Fruit fly (Drosophila melanogaster) whole organism, embryonic: ENCODE results near the gene gish.

Source experiments
- CG10209 ChIP-seq: fragments of 200-800 bp; sonication (Bioruptor generic); optimal IDR thresholded peaks from 3 replicates; lab custom pipeline; 2017; ENCODE audit warnings: missing biosample characterization, mild to moderate bottlenecking, missing genetic modification characterization, missing genetic modification reagents
- CG10267 ChIP-seq: fragments of 200-800 bp; sonication (Bioruptor generic); optimal IDR thresholded peaks from 2 replicates; lab custom pipeline; 2018; ENCODE audit warnings: missing biosample characterization, mild to moderate bottlenecking, missing genetic modification characterization, moderate library complexity
- CG10274 ChIP-seq: fragments of 200-800 bp; sonication (Bioruptor generic); optimal IDR thresholded peaks from 3 replicates; lab custom pipeline; 2017; ENCODE audit warnings: missing biosample characterization, mild to moderate bottlenecking, missing genetic modification characterization
- CG12104 ChIP-seq: fragments of 200-800 bp; sonication (Bioruptor generic); optimal IDR thresholded peaks from 3 replicates; lab custom pipeline; 2016; ENCODE audit warnings: missing biosample characterization, missing genetic modification characterization
- CG12942 ChIP-seq: fragments of 200-800 bp; sonication (Bioruptor generic); optimal IDR thresholded peaks from 3 replicates; lab custom pipeline; 2016; ENCODE audit warnings: missing biosample characterization, missing genetic modification characterization
- CG17385 ChIP-seq: fragments of 200-800 bp; sonication (Bioruptor generic); optimal IDR thresholded peaks from 3 replicates; lab custom pipeline; 2018; ENCODE audit warnings: missing biosample characterization, mild to moderate bottlenecking, missing genetic modification characterization
- CG17612 ChIP-seq: fragments of 200-800 bp; sonication (Bioruptor generic); IDR thresholded peaks from 2 replicates; pipeline ENCODE4 v1.3.6; 2022; ENCODE audit warnings: missing biosample characterization, missing genetic modification characterization
- CG1832 ChIP-seq: fragments of 200-800 bp; sonication (Bioruptor generic); optimal IDR thresholded peaks from 2 replicates; lab custom pipeline; 2017; ENCODE audit warnings: missing biosample characterization, mild to moderate bottlenecking, missing genetic modification characterization, inconsistent platforms
- CG18599 ChIP-seq: fragments of 200-800 bp; sonication (Bioruptor generic); optimal IDR thresholded peaks from 3 replicates; lab custom pipeline; 2017; ENCODE audit warnings: missing biosample characterization, missing genetic modification characterization, mild to moderate bottlenecking, moderate library complexity, missing genetic modification reagents
- CG31365 ChIP-seq: fragments of 200-800 bp; sonication (Bioruptor generic); optimal IDR thresholded peaks from 2 replicates; lab custom pipeline; 2018; ENCODE audit warnings: missing biosample characterization, mild to moderate bottlenecking, missing genetic modification characterization
- CG32532 ChIP-seq: fragments of 200-800 bp; sonication (Bioruptor generic); IDR thresholded peaks from 2 replicates; pipeline ENCODE4 v1.3.6; 2022; ENCODE audit warnings: missing biosample characterization, missing genetic modification characterization
- CG34224 ChIP-seq: fragments of 200-800 bp; sonication (Bioruptor generic); IDR thresholded peaks from 3 replicates; pipeline ENCODE4 v1.3.6; 2022; ENCODE audit warnings: missing biosample characterization, missing genetic modification characterization; ENCODE audit not compliant: partially characterized antibody
- CG4282 ChIP-seq: fragments of 200-800 bp; sonication (Bioruptor generic); optimal IDR thresholded peaks from 2 replicates; lab custom pipeline; 2016; ENCODE audit warnings: missing biosample characterization, missing genetic modification characterization
- CG4424 ChIP-seq: fragments of 200-800 bp; sonication (Bioruptor generic); optimal IDR thresholded peaks from 3 replicates; lab custom pipeline; 2016; ENCODE audit warnings: missing biosample characterization, missing genetic modification characterization
- CG4854 ChIP-seq: fragments of 200-800 bp; sonication (Bioruptor generic); optimal IDR thresholded peaks from 2 replicates; lab custom pipeline; 2016; ENCODE audit warnings: missing biosample characterization, missing genetic modification characterization, inconsistent platforms
- CG5953 ChIP-seq: fragments of 200-800 bp; sonication (Bioruptor generic); IDR thresholded peaks from 2 replicates; pipeline ENCODE4 v1.3.6; 2022; ENCODE audit warnings: missing biosample characterization, missing genetic modification characterization
- CG6272 ChIP-seq: fragments of 200-800 bp; sonication (Bioruptor generic); IDR thresholded peaks from 2 replicates; pipeline ENCODE4 v1.3.6; 2022; ENCODE audit warnings: missing biosample characterization, missing genetic modification characterization
- CG7372 ChIP-seq: fragments of 200-800 bp; sonication (Bioruptor generic); IDR thresholded peaks from 2 replicates; pipeline ENCODE4 v1.3.6; 2022; ENCODE audit warnings: missing biosample characterization, missing genetic modification characterization
- CG8924 ChIP-seq: fragments of 200-800 bp; optimal IDR thresholded peaks from 3 replicates; lab custom pipeline; 2019; ENCODE audit warnings: missing biosample characterization, mild to moderate bottlenecking, missing genetic modification characterization, moderate library complexity
- CG9215 ChIP-seq: fragments of 200-800 bp; sonication (Bioruptor generic); IDR thresholded peaks from 2 replicates; pipeline ENCODE4 v1.3.6; 2022; ENCODE audit warnings: missing biosample characterization, missing genetic modification characterization
- CG9437 ChIP-seq: fragments of 200-800 bp; sonication (Bioruptor generic); optimal IDR thresholded peaks from 2 replicates; lab custom pipeline; 2018; ENCODE audit warnings: missing biosample characterization, mild to moderate bottlenecking, missing genetic modification characterization
- CG9797 ChIP-seq: fragments of 200-800 bp; sonication (Bioruptor generic); optimal IDR thresholded peaks from 3 replicates; lab custom pipeline; 2018; ENCODE audit warnings: missing biosample characterization, mild to moderate bottlenecking, missing genetic modification characterization
- CG9817 ChIP-seq: fragments of 200-800 bp; sonication (Bioruptor generic); optimal IDR thresholded peaks from 2 replicates; lab custom pipeline; 2018; ENCODE audit warnings: missing biosample characterization, mild to moderate bottlenecking, missing genetic modification characterization, moderate library complexity
- CTCF ChIP-seq: fragments of 200-800 bp; sonication (Bioruptor generic); optimal IDR thresholded peaks from 2 replicates; lab custom pipeline; 2017; ENCODE audit warnings: missing biosample characterization, mild to moderate bottlenecking, missing genetic modification characterization, moderate library complexity
- D19B ChIP-seq: fragments of 200-800 bp; sonication (Bioruptor generic); optimal IDR thresholded peaks from 2 replicates; lab custom pipeline; 2017; ENCODE audit warnings: missing biosample characterization, mild to moderate bottlenecking, missing genetic modification characterization
- Dll ChIP-seq: fragments of 200-800 bp; sonication (Bioruptor generic); IDR thresholded peaks from 4 replicates; pipeline ENCODE4 v1.3.6; 2022; ENCODE audit warnings: missing biosample characterization, missing genetic modification characterization; ENCODE audit not compliant: partially characterized antibody
- Dref ChIP-seq: fragments of 200-800 bp; sonication (Bioruptor generic); IDR thresholded peaks from 2 replicates; pipeline ENCODE4 v1.3.6; 2022; ENCODE audit warnings: missing biosample characterization, missing genetic modification characterization
- Drgx ChIP-seq: fragments of 200-800 bp; sonication (Bioruptor generic); IDR thresholded peaks from 2 replicates; pipeline ENCODE4 v1.3.6; 2022; ENCODE audit warnings: missing biosample characterization, missing genetic modification characterization
- Ets65A ChIP-seq: fragments of 200-800 bp; sonication (Bioruptor generic); peaks from one replicate; lab custom pipeline; 2016; ENCODE audit warnings: missing biosample characterization, missing genetic modification characterization
- NFAT ChIP-seq: fragments of 200-800 bp; sonication (Bioruptor generic); IDR thresholded peaks from 2 replicates; pipeline ENCODE4 v1.3.6; 2022; ENCODE audit warnings: missing biosample characterization, missing genetic modification characterization
- Nf-YC ChIP-seq: fragments of 200-800 bp; optimal IDR thresholded peaks from 3 replicates; lab custom pipeline; 2019; ENCODE audit warnings: missing biosample characterization, mild to moderate bottlenecking, missing genetic modification characterization, moderate library complexity
- Optix ChIP-seq: fragments of 200-800 bp; sonication (Bioruptor generic); IDR thresholded peaks from 3 replicates; pipeline ENCODE4 v1.3.6; 2022; ENCODE audit warnings: missing biosample characterization, missing genetic modification characterization
- PHDP ChIP-seq: fragments of 200-800 bp; sonication (Bioruptor generic); optimal IDR thresholded peaks from 3 replicates; lab custom pipeline; 2018; ENCODE audit warnings: missing biosample characterization, mild to moderate bottlenecking, missing genetic modification characterization, moderate library complexity
- Rfx ChIP-seq: fragments of 200-800 bp; sonication (Bioruptor generic); IDR thresholded peaks from 2 replicates; pipeline ENCODE4 v1.3.6; 2022; ENCODE audit warnings: missing biosample characterization, missing genetic modification characterization
- Sin3A ChIP-seq: fragments of >200 bp; optimal IDR thresholded peaks from 2 replicates; lab custom pipeline; 2018
- Tbp ChIP-seq: fragments of >200 bp; optimal IDR thresholded peaks from 2 replicates; lab custom pipeline; 2018; ENCODE audit warnings: missing biosample characterization, missing genetic modification characterization
- abd-A ChIP-seq: fragments of 200-800 bp; sonication (Bioruptor generic); optimal IDR thresholded peaks from 3 replicates; lab custom pipeline; 2019; ENCODE audit warnings: missing biosample characterization, mild to moderate bottlenecking, missing genetic modification characterization, moderate library complexity
- ac ChIP-seq: fragments of 200-800 bp; sonication (Bioruptor generic); optimal IDR thresholded peaks from 3 replicates; lab custom pipeline; 2017; ENCODE audit warnings: missing biosample characterization, mild to moderate bottlenecking, missing genetic modification characterization
- ase ChIP-seq: fragments of 200-800 bp; sonication (Bioruptor generic); IDR thresholded peaks from 3 replicates; pipeline ENCODE4 v1.3.6; 2022; ENCODE audit warnings: missing biosample characterization, missing genetic modification characterization
- crc ChIP-seq: fragments of 200-800 bp; sonication (Bioruptor generic); optimal IDR thresholded peaks from 2 replicates; lab custom pipeline; 2016; ENCODE audit warnings: missing biosample characterization, missing genetic modification characterization
- fd102C ChIP-seq: fragments of 200-800 bp; sonication (Bioruptor generic); optimal IDR thresholded peaks from 2 replicates; lab custom pipeline; 2018; ENCODE audit warnings: missing biosample characterization, mild to moderate bottlenecking, missing genetic modification characterization, moderate library complexity
- fru ChIP-seq: fragments of >200 bp; optimal IDR thresholded peaks from 2 replicates; lab custom pipeline; 2017
- ftz-f1 ChIP-seq: fragments of 200-800 bp; sonication (Bioruptor generic); optimal IDR thresholded peaks from 2 replicates; lab custom pipeline; 2016; ENCODE audit warnings: missing biosample characterization, missing genetic modification characterization
- gro ChIP-seq: fragments of 200-800 bp; sonication (Bioruptor generic); optimal IDR thresholded peaks from 2 replicates; lab custom pipeline; 2016; ENCODE audit warnings: missing biosample characterization, missing genetic modification characterization
- gt ChIP-seq: fragments of 200-800 bp; sonication (Bioruptor generic); IDR thresholded peaks from 2 replicates; pipeline ENCODE4 v1.3.6; 2022; ENCODE audit warnings: missing biosample characterization, missing genetic modification characterization
- hb ChIP-seq: fragments of 200-800 bp; sonication (Bioruptor generic); IDR thresholded peaks from 3 replicates; pipeline ENCODE4 v1.3.6; 2022; ENCODE audit warnings: missing biosample characterization, missing genetic modification characterization; ENCODE audit not compliant: partially characterized antibody
- jigr1 ChIP-seq: fragments of 200-800 bp; sonication (Bioruptor generic); IDR thresholded peaks from 3 replicates; pipeline ENCODE4 v1.3.6; 2022; ENCODE audit warnings: missing biosample characterization, missing genetic modification characterization
- mam ChIP-seq: fragments of 200-800 bp; sonication (Bioruptor generic); optimal IDR thresholded peaks from 3 replicates; lab custom pipeline; 2016; ENCODE audit warnings: missing biosample characterization, missing genetic modification characterization
- nerfin-1 ChIP-seq: fragments of 200-800 bp; sonication (Bioruptor generic); optimal IDR thresholded peaks from 3 replicates; lab custom pipeline; 2019; ENCODE audit warnings: missing biosample characterization, mild to moderate bottlenecking, missing genetic modification characterization, moderate library complexity
- odd ChIP-seq: fragments of 200-800 bp; sonication (Bioruptor generic); optimal IDR thresholded peaks from 2 replicates; lab custom pipeline; 2017; ENCODE audit warnings: missing biosample characterization, mild to moderate bottlenecking, missing genetic modification characterization
- sens ChIP-seq: fragments of 200-800 bp; sonication (Bioruptor generic); peaks from one replicate; lab custom pipeline; 2016; ENCODE audit warnings: missing biosample characterization, missing genetic modification characterization
- tio ChIP-seq: fragments of 200-800 bp; sonication (Bioruptor generic); optimal IDR thresholded peaks from 2 replicates; lab custom pipeline; 2017; ENCODE audit warnings: missing biosample characterization, missing genetic modification characterization, inconsistent platforms
- tna ChIP-seq: fragments of 200-800 bp; sonication (Bioruptor generic); IDR thresholded peaks from 2 replicates; pipeline ENCODE4 v1.3.6; 2022; ENCODE audit warnings: missing biosample characterization, missing genetic modification characterization; ENCODE audit not compliant: partially characterized antibody
- vnd ChIP-seq: fragments of 200-800 bp; sonication (Bioruptor generic); IDR thresholded peaks from 3 replicates; pipeline ENCODE4 v1.3.6; 2022; ENCODE audit warnings: missing biosample characterization, missing genetic modification characterization; ENCODE audit not compliant: partially characterized antibody

Gene gish

DNA sequence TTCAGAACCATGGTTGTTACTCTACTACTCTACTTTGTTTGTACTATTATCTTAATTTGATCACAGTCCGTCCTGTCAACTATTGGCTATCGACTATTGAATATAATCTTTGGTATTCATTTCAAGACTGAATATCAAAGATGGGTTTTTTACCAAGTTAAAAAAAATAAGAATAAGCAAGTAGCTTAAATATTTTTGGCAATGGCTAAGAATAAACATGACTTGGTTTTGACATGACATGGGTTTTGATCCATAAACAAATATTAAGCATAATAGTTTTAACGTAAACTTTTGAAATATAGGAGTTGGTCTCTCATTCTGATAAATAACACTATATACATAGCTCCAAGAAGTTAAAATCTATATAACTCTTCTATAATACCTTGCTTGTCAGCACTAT, 30.4 kb upstream of the gish start (continued):
- no peak for TF ChIP-seq crc (GFP tag; lab: Kevin White, UChicago)
- TF ChIP-seq vnd: no peak
- TF ChIP-seq mam (GFP tag; lab: Kevin White, UChicago): no peak
- TF ChIP-seq CG9215 (GFP tag; lab: Robert Waterston, UW): no peak
- no peak for TF ChIP-seq CG31365
- no peak for TF ChIP-seq CG4282 (GFP tag; lab: Kevin White, UChicago)
- no peak for TF ChIP-seq CG34224 (GFP tag; lab: Robert Waterston, UW)
- peak; percentile 37 for TF ChIP-seq CG10274 (GFP tag; lab: Kevin White, UChicago)
- no peak for TF ChIP-seq Rfx (GFP tag; lab: Robert Waterston, UW)
- TF ChIP-seq D19B (GFP tag; lab: Kevin White, UChicago): peak; percentile 26
- no peak for TF ChIP-seq ase (GFP tag; lab: Robert Waterston, UW)
- TF ChIP-seq CG18599 (GFP tag; lab: Kevin White, UChicago): no peak
- no peak for TF ChIP-seq Optix
- no peak for TF ChIP-seq Tbp (GFP tag; lab: Kevin White, UChicago)
- no peak for TF ChIP-seq Sin3A (lab: Kevin White, UChicago)
- no peak for TF ChIP-seq CG12942 (GFP tag; lab: Kevin White, UChicago)
- peak; percentile 53 for TF ChIP-seq CG4424
- no peak for TF ChIP-seq hb (GFP tag; lab: Robert Waterston, UW)
- peak; percentile 71 for TF ChIP-seq CG12104 (GFP tag; lab: Kevin White, UChicago)
- no peak for TF ChIP-seq CG32532 (GFP tag; lab: Robert Waterston, UW)
- TF ChIP-seq fd102C: no peak
- no peak for TF ChIP-seq CTCF (GFP tag; lab: Kevin White, UChicago)
- no peak for TF ChIP-seq Drgx
- no peak for TF ChIP-seq CG9797 (GFP tag; lab: Kevin White, UChicago)
- no peak for TF ChIP-seq Dref (GFP tag; lab: Robert Waterston, UW)
- peak; percentile 68 for TF ChIP-seq CG9437
- no peak for TF ChIP-seq CG4854
- no peak for TF ChIP-seq CG9817 (tag; lab: Kevin White, UChicago)
- TF ChIP-seq nerfin-1: no peak
- TF ChIP-seq Dll: no peak
- TF ChIP-seq CG17612 (GFP tag; lab: Robert Waterston, UW): no peak
- no peak for TF ChIP-seq abd-A (tag; lab: Kevin White, UChicago)
- no peak for TF ChIP-seq Nf-YC (tag; lab: Kevin White, UChicago)
- peak; percentile 73 for TF ChIP-seq tio (GFP tag; lab: Kevin White, UChicago)
- no peak for TF ChIP-seq odd (GFP tag; lab: Kevin White, UChicago)
- TF ChIP-seq CG8924 (tag; lab: Kevin White, UChicago): no peak
- no peak for TF ChIP-seq CG10267
- no peak for TF ChIP-seq ac (GFP tag; lab: Kevin White, UChicago)
- no peak for TF ChIP-seq CG17385 (GFP tag; lab: Kevin White, UChicago)
- TF ChIP-seq CG1832 (GFP tag; lab: Kevin White, UChicago): no peak
- no peak for TF ChIP-seq PHDP
- peak; percentile 60 for TF ChIP-seq sens (GFP tag; lab: Kevin White, UChicago)
- no peak for TF ChIP-seq CG5953 (GFP tag; lab: Robert Waterston, UW)
- no peak for TF ChIP-seq tna (GFP tag; lab: Robert Waterston, UW)
- no peak for TF ChIP-seq ftz-f1
- TF ChIP-seq gt: no peak
- TF ChIP-seq CG6272 (GFP tag; lab: Robert Waterston, UW): no peak
- no peak for TF ChIP-seq CG10209 (GFP tag; lab: Kevin White, UChicago)
- TF ChIP-seq jigr1 (GFP tag; lab: Robert Waterston, UW): no peak
- no peak for TF ChIP-seq gro (GFP tag; lab: Kevin White, UChicago)
- TF ChIP-seq NFAT (GFP tag; lab: Robert Waterston, UW): no peak
- TF ChIP-seq CG7372 (GFP tag; lab: Robert Waterston, UW): no peak
- TF ChIP-seq fru (lab: Kevin White, UChicago): no peak
- no peak for TF ChIP-seq Ets65A (GFP tag; lab: Kevin White, UChicago)
